Worm (Caenorhabditis elegans): ENCODE data around the gene F43E2.6.

F43E2.6 gene

ce11 chrII:7340703-7341102 is 28.0 kb downstream of the F43E2.6 start (continued):
- no peak for TF ChIP-seq nhr-90 (tag; optimal IDR thresholded peaks at IDR 0.05)

ce11 chrII:7338995-7339394 is 29.7 kb downstream of the F43E2.6 start, which contains the start of gene nhr-21:
Gene nhr-21 (plus strand): TSS chrII:7339229.
- TF ChIP-seq somi-1 (GFP tag; optimal IDR thresholded peaks at IDR 0.05): peak; percentile 9
- TF ChIP-seq let-526 (GFP tag; IDR thresholded peaks at IDR 0.05): no peak

- TF ChIP-seq madf-10 (tag; optimal IDR thresholded peaks at IDR 0.05): peak; percentile 18
- TF ChIP-seq hlh-26 (GFP tag; conservative IDR thresholded peaks at IDR 0.05): no peak
- TF ChIP-seq die-1 (tag; optimal IDR thresholded peaks at IDR 0.05): peak; percentile 66
- peak; percentile 54; the same call in 1 of the 2 replicates for TF ChIP-seq K11D2.4 (GFP tag; IDR thresholded peaks at IDR 0.05)
- peak; percentile 53 for TF ChIP-seq tlf-1 (GFP tag; optimal IDR thresholded peaks at IDR 0.05)
- peak; percentile 27 for TF ChIP-seq tbp1 (GFP tag; optimal IDR thresholded peaks at IDR 0.05)
- peak; percentile 88 for TF ChIP-seq B0336.3 (GFP tag; IDR thresholded peaks at IDR 0.05)
- peak; percentile 49 for TF ChIP-seq unc-62 (GFP tag; optimal IDR thresholded peaks at IDR 0.05)
- no peak for TF ChIP-seq egrh-3 (GFP tag; IDR thresholded peaks at IDR 0.05)
- TF ChIP-seq F23B12.7 (tag; optimal IDR thresholded peaks at IDR 0.05; ENCODE audit: insufficient read depth): peak; percentile 22
- peak; percentile 49 for TF ChIP-seq pha-4 (tag; optimal IDR thresholded peaks at IDR 0.05)
- peak; percentile 44; the same call in 1 of the 2 replicates for TF ChIP-seq cebp-1 (GFP tag; IDR thresholded peaks at IDR 0.05)
- TF ChIP-seq cebp-1 (tag; optimal IDR thresholded peaks at IDR 0.05): no peak
- TF ChIP-seq aptf-2 (GFP tag; conservative IDR thresholded peaks at IDR 0.05): 0 out of 2 replicates have a peak, but pooled peaks have one; percentile 10
- no peak for TF ChIP-seq hsf-1 (GFP tag; IDR thresholded peaks at IDR 0.05)
- TF ChIP-seq pbrm-1 (GFP tag; IDR thresholded peaks at IDR 0.05): peak; percentile 49; the same call in 1 of the 2 replicates
- TF ChIP-seq attf-5 (GFP tag; optimal IDR thresholded peaks at IDR 0.05): peak; percentile 75
- TF ChIP-seq F22D6.2 (tag; optimal IDR thresholded peaks at IDR 0.05): peak; percentile 86
- TF ChIP-seq lin-26 (GFP tag; IDR thresholded peaks at IDR 0.05): peak; percentile 68; the same call in 1 of the 2 replicates
- peak; percentile 82 for TF ChIP-seq somi-1 (GFP tag; optimal IDR thresholded peaks at IDR 0.05)
- peak; percentile 8 for TF ChIP-seq ets-4 (GFP tag; optimal IDR thresholded peaks at IDR 0.05)
- TF ChIP-seq unc-130 (GFP tag; optimal IDR thresholded peaks at IDR 0.05): no peak
- TF ChIP-seq lin-40 (tag; optimal IDR thresholded peaks at IDR 0.05): peak; percentile 87
- TF ChIP-seq snpc-4 (GFP tag; optimal IDR thresholded peaks at IDR 0.05): no peak
- TF ChIP-seq snpc-4 (tag; optimal IDR thresholded peaks at IDR 0.05): peak in 2 of 4 experiments; percentile 9 to 61
- TF ChIP-seq snpc-3.4 (tag; optimal IDR thresholded peaks at IDR 0.05): no peak
- peak; percentile 91 for TF ChIP-seq hmg-1.2 (GFP tag; IDR thresholded peaks at IDR 0.05)
- TF ChIP-seq K12H6.12 (tag; optimal IDR thresholded peaks at IDR 0.05): peak; percentile 74
- peak; percentile 76 for TF ChIP-seq C06A6.2 (GFP tag; conservative IDR thresholded peaks at IDR 0.05)
- TF ChIP-seq ztf-26 (tag; optimal IDR thresholded peaks at IDR 0.05): peak; percentile 95
- TF ChIP-seq mcd-1 (GFP tag; IDR thresholded peaks at IDR 0.05): peak; percentile 45
- TF ChIP-seq nhr-80 (tag; optimal IDR thresholded peaks at IDR 0.05): peak; percentile 96
- peak; percentile 86 for TF ChIP-seq atf-7 (tag; optimal IDR thresholded peaks at IDR 0.05)
- peak; percentile 42 to 60 for TF ChIP-seq let-607 (tag; optimal IDR thresholded peaks at IDR 0.05)
- TF ChIP-seq chd-7 (tag; optimal IDR thresholded peaks at IDR 0.05): peak; percentile 82
- no peak for TF ChIP-seq egl-18 (GFP tag; IDR thresholded peaks at IDR 0.05)
- no peak for TF ChIP-seq efl-1 (GFP tag; optimal IDR thresholded peaks at IDR 0.05)
- TF ChIP-seq ztf-22 (GFP tag; optimal IDR thresholded peaks at IDR 0.05): peak; percentile 64
- peak; percentile 64; the same call in 1 of the 2 replicates for TF ChIP-seq nfyb-1 (GFP tag; IDR thresholded peaks at IDR 0.05)
- no peak for TF ChIP-seq madf-6 (GFP tag; IDR thresholded peaks at IDR 0.05)
- no peak for TF ChIP-seq lin-35 (GFP tag; optimal IDR thresholded peaks at IDR 0.05)
- TF ChIP-seq nhr-90 (tag; optimal IDR thresholded peaks at IDR 0.05): peak; percentile 70
These were observed 31.2 kb downstream of the F43E2.6 start for ce11 chrII:7337469-7337893.

Data from whole organism, young adult.